Worm (Caenorhabditis elegans): ENCODE data around the gene C44B12.3.

Gene C44B12.3

DNA sequence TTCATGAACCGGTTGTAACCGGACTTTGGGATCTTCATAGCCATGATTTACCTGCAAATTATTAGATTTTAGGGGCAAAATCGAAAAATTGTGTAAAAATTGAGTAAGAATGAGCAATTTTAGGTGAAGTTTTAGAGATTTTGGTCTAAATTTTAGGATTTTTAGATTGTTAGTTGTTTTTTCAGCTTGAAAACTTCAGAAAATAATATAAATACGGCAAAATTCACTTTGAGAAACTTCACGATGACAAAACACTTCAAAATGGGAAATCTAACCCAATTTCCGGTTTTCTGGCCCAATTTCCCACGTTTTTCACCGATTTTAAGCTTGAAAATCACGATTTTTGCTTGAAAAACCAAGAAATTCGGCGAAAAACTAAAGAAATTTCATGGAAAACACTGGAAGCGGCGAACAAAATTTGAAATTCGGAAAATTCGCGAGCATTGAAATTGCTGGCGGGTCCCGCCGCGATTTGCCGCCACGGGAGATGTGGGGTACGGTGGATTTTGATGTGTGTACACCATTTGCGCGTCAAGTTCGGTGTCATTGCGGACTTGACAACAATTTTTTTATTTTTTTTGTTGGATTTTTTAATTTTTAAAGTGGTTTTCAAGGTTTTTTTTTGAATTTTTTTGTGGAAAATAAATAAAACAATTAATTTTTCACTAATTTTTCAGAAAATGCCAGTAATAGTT, 10.5 kb upstream of the C44B12.3 start, which contains the start of the genes cct-8 and Y55F3AR.2 (continued):
- TF ChIP-seq T07F8.4 (tag; optimal IDR thresholded peaks at IDR 0.05) (peak; percentile 4), Y56A3A.18 (GFP tag; IDR thresholded peaks at IDR 0.05) (peak; percentile 99), F49E8.2 (tag; optimal IDR thresholded peaks at IDR 0.05; ENCODE audit: insufficient read depth) (peak; percentile 95), F57C9.4 (tag; optimal IDR thresholded peaks at IDR 0.05) (peak; percentile 65), ets-4 (GFP tag; optimal IDR thresholded peaks at IDR 0.05) (peak; percentile 30), Y95B8A.8 (GFP tag; IDR thresholded peaks at IDR 0.05) (peak; percentile 97), zfh-2 (GFP tag; conservative IDR thresholded peaks at IDR 0.05) (peak; percentile 91), ceh-91 (GFP tag; IDR thresholded peaks at IDR 0.05) (peak; percentile 96), ceh-79 (tag; optimal IDR thresholded peaks at IDR 0.05) (peak; percentile 80), bed-1 (GFP tag; IDR thresholded peaks at IDR 0.05) (0 out of 2 replicates have a peak, but pooled peaks have one; percentile 77), ama-1 (optimal IDR thresholded peaks at IDR 0.05) (no peak), ama-1 (GFP tag; optimal IDR thresholded peaks at IDR 0.05) (peak in 1 of 2 experiments; percentile 44), lag-1 (GFP tag; IDR thresholded peaks at IDR 0.05) (0 out of 2 replicates have a peak, but pooled peaks have one; percentile 74), unc-130 (GFP tag; optimal IDR thresholded peaks at IDR 0.05) (peak; percentile 71), hlh-12 (tag; optimal IDR thresholded peaks at IDR 0.05) (no peak), T26A5.8 (tag; optimal IDR thresholded peaks at IDR 0.05) (peak; percentile 82), pha-4 (tag; optimal IDR thresholded peaks at IDR 0.05) (peak; percentile 88), F10E7.11 (tag; optimal IDR thresholded peaks at IDR 0.05) (peak; percentile 94), lsl-1 (GFP tag; optimal IDR thresholded peaks at IDR 0.05) (peak; percentile 100), ceh-100 (GFP tag; IDR thresholded peaks at IDR 0.05) (peak; percentile 91), die-1 (tag; optimal IDR thresholded peaks at IDR 0.05) (peak; percentile 12), F39B2.1 (GFP tag; IDR thresholded peaks at IDR 0.05) (peak; percentile 94), him-1 (tag; optimal IDR thresholded peaks at IDR 0.05) (peak; percentile 66), Y53F4B.3 (GFP tag; IDR thresholded peaks at IDR 0.05) (peak; percentile 62; the same call in 1 of the 2 replicates), sptf-2 (GFP tag; optimal IDR thresholded peaks at IDR 0.05) (peak; percentile 8), hmg-20 (GFP tag; IDR thresholded peaks at IDR 0.05) (peak; percentile 96), dpff-1 (tag; optimal IDR thresholded peaks at IDR 0.05) (peak; percentile 77), aptf-2 (GFP tag; conservative IDR thresholded peaks at IDR 0.05) (peak; percentile 71), nhr-179 (tag; optimal IDR thresholded peaks at IDR 0.05) (no peak), aptf-3 (GFP tag; IDR thresholded peaks at IDR 0.05) (peak; percentile 83; the same call in 1 of the 2 replicates), madf-6 (GFP tag; IDR thresholded peaks at IDR 0.05) (peak; percentile 98), ztf-25 (GFP tag; IDR thresholded peaks at IDR 0.05) (peak; percentile 71; the same call in 1 of the 2 replicates), lin-54 (GFP tag; optimal IDR thresholded peaks at IDR 0.05) (peak; percentile 99), madf-10 (tag; optimal IDR thresholded peaks at IDR 0.05) (peak; percentile 89), ztf-3 (GFP tag; optimal IDR thresholded peaks at IDR 0.05) (peak; percentile 87)

DNA sequence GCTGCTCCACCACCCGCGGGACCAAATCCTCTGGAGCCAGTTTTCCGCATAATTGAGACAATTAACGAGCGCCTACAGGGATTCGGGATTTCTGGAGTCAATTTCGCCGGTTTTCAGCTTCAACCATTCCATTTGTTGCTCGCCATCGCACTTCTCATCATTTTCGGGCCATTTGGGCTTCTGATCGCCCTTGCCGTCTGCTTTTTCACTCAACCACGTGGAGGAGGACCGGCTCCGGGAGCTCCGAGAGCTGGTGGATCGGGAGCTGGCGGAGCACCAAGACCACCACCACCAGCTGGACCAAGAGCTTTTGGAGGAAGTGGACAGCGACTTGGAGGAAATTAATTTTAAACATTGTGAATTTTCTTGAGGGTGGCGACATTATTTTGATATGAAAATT, 8.4 kb upstream of the C44B12.3 start:
- TF ChIP-seq mes-4 (tag; optimal IDR thresholded peaks at IDR 0.05): no peak
- no peak for TF ChIP-seq nfya-1 (tag; optimal IDR thresholded peaks at IDR 0.05; ENCODE audit: borderline replicate concordance, insufficient read depth)
- TF ChIP-seq B0019.2 (GFP tag; conservative IDR thresholded peaks at IDR 0.05): no peak
- no peak for TF ChIP-seq attf-3 (GFP tag; conservative IDR thresholded peaks at IDR 0.05)
- no peak for TF ChIP-seq ztf-6 (GFP tag; IDR thresholded peaks at IDR 0.05)
- no peak for TF ChIP-seq tbx-9 (tag; optimal IDR thresholded peaks at IDR 0.05; ENCODE audit: borderline replicate concordance)
- TF ChIP-seq egrh-3 (GFP tag; IDR thresholded peaks at IDR 0.05): peak; percentile 48; the same call in 1 of the 2 replicates
- no peak for TF ChIP-seq nhr-179 (tag; optimal IDR thresholded peaks at IDR 0.05)
- TF ChIP-seq T26A5.8 (tag; optimal IDR thresholded peaks at IDR 0.05): no peak
- peak; percentile 83 for TF ChIP-seq zfh-2 (GFP tag; conservative IDR thresholded peaks at IDR 0.05)
- TF ChIP-seq B0035.1 (tag; optimal IDR thresholded peaks at IDR 0.05): no peak

Measured in whole organism, young adult.